Worm (Caenorhabditis elegans): ENCODE data around the gene ZC477.2.

ce11 chrIV:7114599-7114998 is 6.6 kb downstream of the ZC477.2 start, which contains the start of gene nas-8:
- TF ChIP-seq unc-62 (GFP tag; optimal IDR thresholded peaks at IDR 0.05) (no peak), M03D4.4 (tag; optimal IDR thresholded peaks at IDR 0.05) (no peak), unc-120 (tag; optimal IDR thresholded peaks at IDR 0.05; ENCODE audit: poor library complexity, severe bottlenecking) (no peak), mep-1 (tag; optimal IDR thresholded peaks at IDR 0.05) (no peak), nhr-237 (tag; optimal IDR thresholded peaks at IDR 0.05) (no peak), mls-2 (tag; optimal IDR thresholded peaks at IDR 0.05) (no peak), ces-1 (GFP tag; optimal IDR thresholded peaks at IDR 0.05) (no peak), nhr-76 (tag; optimal IDR thresholded peaks at IDR 0.05) (no peak), unc-39 (tag; optimal IDR thresholded peaks at IDR 0.05) (no peak), flh-1 (GFP tag; optimal IDR thresholded peaks at IDR 0.05) (no peak), snpc-4 (tag; optimal IDR thresholded peaks at IDR 0.05) (no peak), nhr-12 (tag; optimal IDR thresholded peaks at IDR 0.05) (no peak), nhr-28 (tag; optimal IDR thresholded peaks at IDR 0.05) (no peak), ztf-11 (tag; optimal IDR thresholded peaks at IDR 0.05) (no peak)

Data from whole organism, mixed stage, embryonic.